Fruit fly (Drosophila melanogaster) whole organism, embryonic: Measurements from ENCODE around the gene FoxL1.

Experiments
- Bgb ChIP-seq: fragments of 200-800 bp; sonication (Bioruptor generic); IDR thresholded peaks from 2 replicates; pipeline ENCODE4 v1.3.6; 2022; ENCODE audit warnings: missing biosample characterization, missing genetic modification characterization; ENCODE audit not compliant: partially characterized antibody
- Blimp-1 ChIP-seq: fragments of 200-800 bp; sonication (Bioruptor generic); optimal IDR thresholded peaks from 3 replicates; lab custom pipeline; 2018; ENCODE audit warnings: missing biosample characterization, missing genetic modification characterization, mild to moderate bottlenecking, moderate library complexity, missing genetic modification reagents
- CG10543 ChIP-seq: fragments of 200-800 bp; sonication (Bioruptor generic); optimal IDR thresholded peaks from 3 replicates; lab custom pipeline; 2017; ENCODE audit warnings: missing biosample characterization, mild to moderate bottlenecking, missing genetic modification characterization, moderate library complexity
- CG12219 ChIP-seq: fragments of 200-800 bp; sonication (Bioruptor generic); optimal IDR thresholded peaks from 3 replicates; lab custom pipeline; 2018; ENCODE audit warnings: missing biosample characterization, mild to moderate bottlenecking, missing genetic modification characterization
- CG12769 ChIP-seq: fragments of 200-800 bp; sonication (Bioruptor generic); optimal IDR thresholded peaks from 2 replicates; lab custom pipeline; 2019; ENCODE audit warnings: missing biosample characterization, mild to moderate bottlenecking, missing genetic modification characterization, moderate library complexity
- CG13296 ChIP-seq: fragments of 200-800 bp; sonication (Bioruptor generic); optimal IDR thresholded peaks from 3 replicates; lab custom pipeline; 2018; ENCODE audit warnings: missing biosample characterization, mild to moderate bottlenecking, missing genetic modification characterization
- CG14441 ChIP-seq: fragments of 200-800 bp; sonication (Bioruptor generic); IDR thresholded peaks from 2 replicates; pipeline ENCODE4 v1.3.6; 2022; ENCODE audit warnings: missing biosample characterization, missing genetic modification characterization
- CG15011 ChIP-seq: fragments of 200-800 bp; sonication (Bioruptor generic); optimal IDR thresholded peaks from 3 replicates; lab custom pipeline; 2018; ENCODE audit warnings: missing biosample characterization, mild to moderate bottlenecking, missing genetic modification characterization
- CG15696 ChIP-seq: fragments of 200-800 bp; sonication (Bioruptor generic); optimal IDR thresholded peaks from 2 replicates; lab custom pipeline; 2019; ENCODE audit warnings: missing biosample characterization, mild to moderate bottlenecking, missing genetic modification characterization, moderate library complexity
- CG1602 ChIP-seq: fragments of 200-800 bp; sonication (Bioruptor generic); optimal IDR thresholded peaks from 3 replicates; lab custom pipeline; 2016; ENCODE audit warnings: missing biosample characterization, missing genetic modification characterization
- CG1647 ChIP-seq: fragments of 200-800 bp; sonication (Bioruptor generic); optimal IDR thresholded peaks from 3 replicates; lab custom pipeline; 2016; ENCODE audit warnings: missing biosample characterization, missing genetic modification characterization
- CG16779 ChIP-seq: fragments of 200-800 bp; sonication (Bioruptor generic); IDR thresholded peaks from 2 replicates; pipeline ENCODE4 v1.3.6; 2022; ENCODE audit warnings: missing biosample characterization, missing genetic modification characterization
- CG16815 ChIP-seq: fragments of 200-800 bp; sonication (Bioruptor generic); optimal IDR thresholded peaks from 3 replicates; lab custom pipeline; 2017; ENCODE audit warnings: missing biosample characterization, mild to moderate bottlenecking, missing genetic modification characterization
- CG17328 ChIP-seq: fragments of 200-800 bp; sonication (Bioruptor generic); IDR thresholded peaks from 2 replicates; pipeline ENCODE4 v1.3.6; 2022; ENCODE audit warnings: missing biosample characterization, missing genetic modification characterization
- CG2199 ChIP-seq: fragments of 200-800 bp; sonication (Bioruptor generic); IDR thresholded peaks from 3 replicates; pipeline ENCODE4 v1.3.6; 2022; ENCODE audit warnings: missing biosample characterization, missing genetic modification characterization
- CG31224 ChIP-seq: fragments of 200-800 bp; sonication (Bioruptor generic); IDR thresholded peaks from 2 replicates; pipeline ENCODE4 v1.3.6; 2022; ENCODE audit warnings: missing biosample characterization, missing genetic modification characterization
- CG3407 ChIP-seq: fragments of 200-800 bp; sonication (Bioruptor generic); optimal IDR thresholded peaks from 2 replicates; lab custom pipeline; 2018; ENCODE audit warnings: missing biosample characterization, mild to moderate bottlenecking, missing genetic modification characterization
- CG6689 ChIP-seq: fragments of 200-800 bp; sonication (Bioruptor generic); IDR thresholded peaks from 2 replicates; pipeline ENCODE4 v1.3.6; 2022; ENCODE audit warnings: missing biosample characterization, missing genetic modification characterization
- CG7372 ChIP-seq: fragments of 200-800 bp; sonication (Bioruptor generic); IDR thresholded peaks from 2 replicates; pipeline ENCODE4 v1.3.6; 2022; ENCODE audit warnings: missing biosample characterization, missing genetic modification characterization
- CG7556 ChIP-seq: fragments of 200-800 bp; sonication (Bioruptor generic); optimal IDR thresholded peaks from 2 replicates; lab custom pipeline; 2017; ENCODE audit warnings: missing biosample characterization, mild to moderate bottlenecking, missing genetic modification characterization
- CG9215 ChIP-seq: fragments of 200-800 bp; sonication (Bioruptor generic); IDR thresholded peaks from 2 replicates; pipeline ENCODE4 v1.3.6; 2022; ENCODE audit warnings: missing biosample characterization, missing genetic modification characterization
- CkIIα-i1 ChIP-seq: fragments of 200-800 bp; sonication (Bioruptor generic); IDR thresholded peaks from 2 replicates; pipeline ENCODE4 v1.3.6; 2022; ENCODE audit warnings: missing biosample characterization, missing genetic modification characterization
- CoRest ChIP-seq: fragments of 200-800 bp; sonication (Bioruptor generic); optimal IDR thresholded peaks from 3 replicates; lab custom pipeline; 2018; ENCODE audit warnings: missing biosample characterization, mild to moderate bottlenecking, missing genetic modification characterization, moderate library complexity
- Deaf1 ChIP-seq: fragments of 200-800 bp; optimal IDR thresholded peaks from 3 replicates; lab custom pipeline; 2019; ENCODE audit warnings: missing biosample characterization, mild to moderate bottlenecking, missing genetic modification characterization, moderate library complexity
- H2.0 ChIP-seq: fragments of 200-800 bp; sonication (Bioruptor generic); IDR thresholded peaks from 2 replicates; pipeline ENCODE4 v1.3.6; 2022; ENCODE audit warnings: missing biosample characterization, missing genetic modification characterization
- Kr ChIP-seq: fragments of 200-800 bp; sonication (Bioruptor generic); optimal IDR thresholded peaks from 2 replicates; lab custom pipeline; 2017; ENCODE audit warnings: missing biosample characterization, mild to moderate bottlenecking, missing genetic modification characterization
- Lpt ChIP-seq: fragments of >200 bp; optimal IDR thresholded peaks from 2 replicates; lab custom pipeline; 2018; ENCODE audit warnings: missing biosample characterization, missing genetic modification characterization
- MESR4 ChIP-seq: fragments of 200-800 bp; sonication (Bioruptor generic); optimal IDR thresholded peaks from 2 replicates; lab custom pipeline; 2018; ENCODE audit warnings: missing biosample characterization, mild to moderate bottlenecking, missing genetic modification characterization, moderate library complexity
- Mad ChIP-seq: fragments of 200-800 bp; sonication (Bioruptor generic); optimal IDR thresholded peaks from 2 replicates; lab custom pipeline; 2016; ENCODE audit warnings: missing biosample characterization, missing genetic modification characterization
- NC2α ChIP-seq: fragments of 200-800 bp; sonication (Bioruptor generic); optimal IDR thresholded peaks from 2 replicates; lab custom pipeline; 2016; ENCODE audit warnings: missing biosample characterization, missing genetic modification characterization
- NC2β ChIP-seq: fragments of 200-800 bp; sonication (Bioruptor generic); optimal IDR thresholded peaks from 2 replicates; lab custom pipeline; 2016; ENCODE audit warnings: missing biosample characterization, missing genetic modification characterization
- Nf-YB ChIP-seq: fragments of 200-800 bp; sonication (Bioruptor generic); optimal IDR thresholded peaks from 3 replicates; lab custom pipeline; 2019; ENCODE audit warnings: missing biosample characterization, mild to moderate bottlenecking, missing genetic modification characterization, moderate library complexity
- Oli ChIP-seq: fragments of 200-800 bp; sonication (Bioruptor generic); optimal IDR thresholded peaks from 2 replicates; lab custom pipeline; 2018; ENCODE audit warnings: missing biosample characterization, mild to moderate bottlenecking, missing genetic modification characterization, moderate library complexity
- Poxn ChIP-seq: fragments of 200-800 bp; sonication (Bioruptor generic); IDR thresholded peaks from 2 replicates; pipeline ENCODE4 v1.3.6; 2022; ENCODE audit warnings: missing biosample characterization, missing genetic modification characterization
- Ravus ChIP-seq: fragments of 200-800 bp; sonication (Bioruptor generic); IDR thresholded peaks from 2 replicates; pipeline ENCODE4 v1.3.6; 2022; ENCODE audit warnings: missing biosample characterization, missing genetic modification characterization
- Tbp ChIP-seq: fragments of >200 bp; optimal IDR thresholded peaks from 2 replicates; lab custom pipeline; 2018; ENCODE audit warnings: missing biosample characterization, missing genetic modification characterization
- Trl ChIP-seq, 3 experiments: fragments of >200 bp in 2 of 3; fragments of 200-800 bp in 1 of 3; sonication (Bioruptor generic) in 1 of 3; optimal IDR thresholded peaks; 2 replicates in 1 of 3; 3 replicates in 2 of 3; lab custom pipeline; 2016 to 2017; ENCODE audit warnings: missing biosample characterization in 1 of 3, missing genetic modification characterization in 1 of 3
- Usf ChIP-seq: fragments of 200-800 bp; sonication (Bioruptor generic); optimal IDR thresholded peaks from 2 replicates; lab custom pipeline; 2017; ENCODE audit warnings: missing genotype, missing biosample characterization, missing genetic modification characterization
- al ChIP-seq: fragments of 200-800 bp; sonication (Bioruptor generic); IDR thresholded peaks from 2 replicates; pipeline ENCODE4 v1.3.6; 2022; ENCODE audit warnings: missing biosample characterization, missing genetic modification characterization
- cas ChIP-seq: fragments of 200-800 bp; sonication (Bioruptor generic); IDR thresholded peaks from 2 replicates; pipeline ENCODE4 v1.3.6; 2022; ENCODE audit warnings: missing biosample characterization, missing genetic modification characterization
- chn ChIP-seq: fragments of 200-800 bp; sonication (Bioruptor generic); optimal IDR thresholded peaks from 2 replicates; lab custom pipeline; 2016; ENCODE audit warnings: missing biosample characterization, missing genetic modification characterization
- crol ChIP-seq: fragments of 200-800 bp; sonication (Bioruptor generic); IDR thresholded peaks from 2 replicates; pipeline ENCODE4 v1.3.6; 2022; ENCODE audit warnings: missing biosample characterization, missing genetic modification characterization
- en ChIP-seq: fragments of 200-800 bp; sonication (Bioruptor generic); optimal IDR thresholded peaks from 2 replicates; lab custom pipeline; 2016; ENCODE audit warnings: missing biosample characterization, missing genetic modification characterization
- esg ChIP-seq: fragments of 200-800 bp; sonication (Bioruptor generic); conservative IDR thresholded peaks from 2 replicates; pipeline ENCODE4 v1.3.6; 2022; ENCODE audit warnings: missing biosample characterization, missing genetic modification characterization
- fd3F ChIP-seq: fragments of 200-800 bp; sonication (Bioruptor generic); optimal IDR thresholded peaks from 2 replicates; lab custom pipeline; 2018; ENCODE audit warnings: missing biosample characterization, mild to moderate bottlenecking, missing genetic modification characterization, moderate library complexity
- fru ChIP-seq: fragments of >200 bp; optimal IDR thresholded peaks from 2 replicates; lab custom pipeline; 2017
- ftz-f1 ChIP-seq: fragments of 200-800 bp; sonication (Bioruptor generic); optimal IDR thresholded peaks from 2 replicates; lab custom pipeline; 2016; ENCODE audit warnings: missing biosample characterization, missing genetic modification characterization
- ham ChIP-seq: fragments of 200-800 bp; sonication (Bioruptor generic); IDR thresholded peaks from 2 replicates; pipeline ENCODE4 v1.3.6; 2022; ENCODE audit warnings: missing biosample characterization, missing genetic modification characterization
- org-1 ChIP-seq: fragments of 200-800 bp; sonication (Bioruptor generic); optimal IDR thresholded peaks from 2 replicates; lab custom pipeline; 2017; ENCODE audit warnings: missing biosample characterization, missing genetic modification characterization
- sd ChIP-seq: fragments of 200-800 bp; sonication (Bioruptor generic); optimal IDR thresholded peaks from 3 replicates; lab custom pipeline; 2018; ENCODE audit warnings: missing biosample characterization, mild to moderate bottlenecking, missing genetic modification characterization, moderate library complexity
- slbo ChIP-seq: fragments of 200-800 bp; sonication (Bioruptor generic); IDR thresholded peaks from 2 replicates; pipeline ENCODE4 v1.3.6; 2022; ENCODE audit warnings: missing biosample characterization, missing genetic modification characterization
- sr ChIP-seq: fragments of 200-800 bp; sonication (Bioruptor generic); IDR thresholded peaks from 3 replicates; pipeline ENCODE4 v1.3.6; 2022; ENCODE audit warnings: missing biosample characterization, missing genetic modification characterization
- ssp ChIP-seq: fragments of 200-800 bp; sonication (Bioruptor generic); IDR thresholded peaks from 2 replicates; pipeline ENCODE4 v1.3.6; 2022; ENCODE audit warnings: missing biosample characterization, missing genetic modification characterization

The FoxL1 gene

DNA sequence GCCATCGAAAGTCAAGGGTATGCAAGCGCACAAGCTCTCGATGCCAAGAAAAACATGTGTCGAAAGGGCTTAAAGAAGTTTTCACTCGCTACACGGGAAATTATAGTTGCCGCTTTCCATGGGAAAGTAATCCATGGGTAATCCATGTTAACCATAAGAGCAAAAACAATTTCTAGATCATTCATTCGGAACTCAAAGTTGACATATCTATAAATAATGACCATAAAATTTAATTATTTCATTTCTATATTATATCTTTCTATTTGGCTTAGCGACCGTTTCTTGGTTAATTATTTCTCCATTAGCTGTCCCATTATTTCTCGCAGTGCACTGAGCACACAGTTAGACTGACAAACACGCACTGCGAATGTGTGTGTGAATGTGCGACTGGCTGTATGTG, 18.0 kb upstream of the FoxL1 start (continued):
- TF ChIP-seq CG6689 (GFP tag; lab: Robert Waterston, UW) (peak; percentile 6; the same call in 1 of the 2 replicates), fd3F (GFP tag; lab: Kevin White, UChicago) (peak; percentile 20), sd (tag; lab: Kevin White, UChicago) (no peak), CG7372 (GFP tag; lab: Robert Waterston, UW) (no peak), org-1 (peak; percentile 1), CG2199 (no peak), ftz-f1 (GFP tag; lab: Kevin White, UChicago) (no peak), Poxn (GFP tag; lab: Robert Waterston, UW) (no peak), ssp (GFP tag; lab: Robert Waterston, UW) (no peak), ham (GFP tag; lab: Robert Waterston, UW) (no peak), CG3407 (no peak), Trl (optimal IDR thresholded peaks at IDR 0.05; lab: Kevin White, UChicago) (no peak), Trl (GFP tag; optimal IDR thresholded peaks at IDR 0.05; lab: Kevin White, UChicago) (no peak), NC2α (GFP tag; lab: Kevin White, UChicago) (no peak), CG13296 (no peak), MESR4 (GFP tag; lab: Kevin White, UChicago) (no peak), CG14441 (0 out of 2 replicates have a peak, but pooled peaks have one; percentile 9), Usf (GFP tag; lab: Kevin White, UChicago) (no peak), CG7556 (peak; percentile 72), CG15011 (GFP tag; lab: Kevin White, UChicago) (no peak), cas (GFP tag; lab: Robert Waterston, UW) (no peak), CG17328 (GFP tag; lab: Robert Waterston, UW) (no peak), CG12219 (no peak), Lpt (GFP tag; lab: Kevin White, UChicago) (no peak), al (no peak), Nf-YB (GFP tag; lab: Kevin White, UChicago) (peak; percentile 12), CG16779 (no peak), esg (GFP tag; lab: Robert Waterston, UW) (0 out of 2 replicates have a peak, but pooled peaks have one; percentile 16), NC2β (GFP tag; lab: Kevin White, UChicago) (no peak), H2.0 (GFP tag; lab: Robert Waterston, UW) (no peak), CoRest (peak; percentile 62), Blimp-1 (GFP tag; lab: Kevin White, UChicago) (no peak), CG12769 (tag; lab: Kevin White, UChicago) (no peak), Deaf1 (tag; lab: Kevin White, UChicago) (no peak), Mad (GFP tag; lab: Kevin White, UChicago) (no peak), CG31224 (GFP tag; lab: Robert Waterston, UW) (no peak), CG15696 (tag; lab: Kevin White, UChicago) (no peak), Tbp (GFP tag; lab: Kevin White, UChicago) (no peak), crol (GFP tag; lab: Robert Waterston, UW) (no peak), Bgb (GFP tag; lab: Robert Waterston, UW) (no peak), CG1647 (no peak), CG1602 (GFP tag; lab: Kevin White, UChicago) (no peak), CG16815 (no peak), CkIIα-i1 (GFP tag; lab: Robert Waterston, UW) (no peak), CG9215 (peak; percentile 41; the same call in 1 of the 2 replicates), CG10543 (GFP tag; lab: Kevin White, UChicago) (peak; percentile 41), sr (GFP tag; lab: Robert Waterston, UW) (no peak), Oli (tag; lab: Kevin White, UChicago) (peak; percentile 56), chn (GFP tag; lab: Kevin White, UChicago) (no peak), slbo (GFP tag; lab: Robert Waterston, UW) (peak; percentile 22; the same call in 1 of the 2 replicates), en (GFP tag; lab: Kevin White, UChicago) (no peak), Kr (GFP tag; lab: Kevin White, UChicago) (no peak), Ravus (no peak), fru (lab: Kevin White, UChicago) (no peak)
